Worm (Caenorhabditis elegans): ENCODE results near the gene B0495.9.

DNA sequence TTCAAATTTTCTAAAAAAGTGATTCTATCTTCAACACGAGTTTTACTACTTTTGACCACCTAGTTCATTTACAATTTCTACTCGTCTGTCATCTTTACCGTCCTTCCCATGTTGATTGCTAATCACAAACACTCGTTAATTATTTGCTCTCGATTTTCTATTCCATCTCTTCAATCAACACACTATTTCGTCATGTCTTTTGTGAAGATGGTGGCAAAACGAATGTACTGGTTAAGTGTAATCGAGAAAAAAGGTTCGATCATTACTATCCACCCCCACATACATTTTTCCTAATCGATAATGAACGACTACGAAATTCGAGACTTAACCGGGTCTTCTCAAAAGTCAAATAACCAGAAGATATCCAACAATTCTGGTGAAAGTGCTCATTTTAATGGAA lies 16.1 kb upstream of the B0495.9 start, which contains the start of gene cpna-2:
- TF ChIP-seq nhr-12 (tag; optimal IDR thresholded peaks at IDR 0.05): no peak
- TF ChIP-seq ceh-39 (tag; optimal IDR thresholded peaks at IDR 0.05): no peak
- no peak for TF ChIP-seq lsy-2 (tag; optimal IDR thresholded peaks at IDR 0.05)

All from whole organism, mixed stage, embryonic.